Fruit fly (Drosophila melanogaster) whole organism, embryonic: ENCODE results near the gene Rtca.
A peak's percentile ranks its signal among the peaks of the same experiment; 100 is the strongest.

Experiments
- Atf-2 ChIP-seq: fragments of 200-800 bp; sonication (Bioruptor generic); optimal IDR thresholded peaks from 2 replicates; lab custom pipeline; 2016; ENCODE audit warnings: missing biosample characterization, missing genetic modification characterization
- BEAF-32 ChIP-seq: fragments of 200-800 bp; sonication (Bioruptor generic); optimal IDR thresholded peaks from 3 replicates; lab custom pipeline; 2017; ENCODE audit warnings: missing biosample characterization, missing genetic modification characterization, mild to moderate bottlenecking, moderate library complexity, missing genetic modification reagents
- CG10147 ChIP-seq: fragments of 200-800 bp; sonication (Bioruptor generic); optimal IDR thresholded peaks from 2 replicates; lab custom pipeline; 2019; ENCODE audit warnings: missing biosample characterization, mild to moderate bottlenecking, missing genetic modification characterization, moderate library complexity
- CG10274 ChIP-seq: fragments of 200-800 bp; sonication (Bioruptor generic); optimal IDR thresholded peaks from 3 replicates; lab custom pipeline; 2017; ENCODE audit warnings: missing biosample characterization, mild to moderate bottlenecking, missing genetic modification characterization
- CG10654 ChIP-seq: fragments of 200-800 bp; sonication (Bioruptor generic); optimal IDR thresholded peaks from 2 replicates; lab custom pipeline; 2016; ENCODE audit warnings: missing biosample characterization, missing genetic modification characterization
- CG12391 ChIP-seq: fragments of 200-800 bp; sonication (Bioruptor generic); optimal IDR thresholded peaks from 3 replicates; lab custom pipeline; 2018; ENCODE audit warnings: missing biosample characterization, mild to moderate bottlenecking, missing genetic modification characterization, moderate library complexity
- CG13775 ChIP-seq: fragments of 200-800 bp; sonication (Bioruptor generic); optimal IDR thresholded peaks from 3 replicates; lab custom pipeline; 2017; ENCODE audit warnings: missing biosample characterization, mild to moderate bottlenecking, missing genetic modification characterization
- CG1602 ChIP-seq: fragments of 200-800 bp; sonication (Bioruptor generic); optimal IDR thresholded peaks from 3 replicates; lab custom pipeline; 2016; ENCODE audit warnings: missing biosample characterization, missing genetic modification characterization
- CG17361 ChIP-seq: fragments of 200-800 bp; sonication (Bioruptor generic); IDR thresholded peaks from 3 replicates; pipeline ENCODE4 v1.3.6; 2022; ENCODE audit warnings: missing biosample characterization, missing genetic modification characterization
- CG17802 ChIP-seq: fragments of 200-800 bp; sonication (Bioruptor generic); optimal IDR thresholded peaks from 2 replicates; lab custom pipeline; 2018; ENCODE audit warnings: missing biosample characterization, mild to moderate bottlenecking, missing genetic modification characterization, moderate library complexity
- CG2678 ChIP-seq: fragments of 200-800 bp; sonication (Bioruptor generic); optimal IDR thresholded peaks from 3 replicates; lab custom pipeline; 2019; ENCODE audit warnings: missing biosample characterization, mild to moderate bottlenecking, missing genetic modification characterization, moderate library complexity
- CG30431 ChIP-seq: fragments of 200-800 bp; sonication (Bioruptor generic); optimal IDR thresholded peaks from 2 replicates; lab custom pipeline; 2017; ENCODE audit warnings: missing biosample characterization, missing genetic modification characterization
- CG3065 ChIP-seq: fragments of 200-800 bp; sonication (Bioruptor generic); optimal IDR thresholded peaks from 2 replicates; lab custom pipeline; 2016; ENCODE audit warnings: missing biosample characterization, missing genetic modification characterization
- CG33557 ChIP-seq: fragments of 200-800 bp; sonication (Bioruptor generic); optimal IDR thresholded peaks from 2 replicates; lab custom pipeline; 2019; ENCODE audit warnings: missing biosample characterization, mild to moderate bottlenecking, missing genetic modification characterization, moderate library complexity
- CG6175 ChIP-seq: fragments of 200-800 bp; sonication (Bioruptor generic); IDR thresholded peaks from 3 replicates; pipeline ENCODE4 v1.3.6; 2022; ENCODE audit warnings: missing biosample characterization, missing genetic modification characterization
- CG6854 ChIP-seq: fragments of 200-800 bp; sonication (Bioruptor generic); optimal IDR thresholded peaks from 3 replicates; lab custom pipeline; 2017; ENCODE audit warnings: missing biosample characterization, mild to moderate bottlenecking, missing genetic modification characterization
- CG7556 ChIP-seq: fragments of 200-800 bp; sonication (Bioruptor generic); optimal IDR thresholded peaks from 2 replicates; lab custom pipeline; 2017; ENCODE audit warnings: missing biosample characterization, mild to moderate bottlenecking, missing genetic modification characterization
- Dfd ChIP-seq, 2 experiments: fragments of >200 bp; optimal IDR thresholded peaks; 2 replicates each; lab custom pipeline; 2017; ENCODE audit warnings: missing biosample characterization in 2 of 2, missing genetic modification characterization in 2 of 2
- Dip3 ChIP-seq: fragments of 200-800 bp; sonication (Bioruptor generic); optimal IDR thresholded peaks from 3 replicates; lab custom pipeline; 2016; ENCODE audit warnings: missing biosample characterization, missing genetic modification characterization
- Ets97D ChIP-seq: fragments of 200-800 bp; sonication (Bioruptor generic); optimal IDR thresholded peaks from 3 replicates; lab custom pipeline; 2016; ENCODE audit warnings: missing biosample characterization, missing genetic modification characterization
- HLH4C ChIP-seq: fragments of 200-800 bp; sonication (Bioruptor generic); IDR thresholded peaks from 3 replicates; pipeline ENCODE4 v1.3.6; 2022; ENCODE audit warnings: missing biosample characterization, missing genetic modification characterization; ENCODE audit not compliant: partially characterized antibody
- Hr39 ChIP-seq: fragments of >200 bp; optimal IDR thresholded peaks from 2 replicates; lab custom pipeline; 2017
- Hr51 ChIP-seq, 2 experiments: fragments of 200-800 bp; sonication (Bioruptor generic); optimal IDR thresholded peaks; 2 replicates in 1 of 2; 3 replicates in 1 of 2; lab custom pipeline; 2016 to 2018; ENCODE audit warnings: missing biosample characterization in 2 of 2, missing genetic modification characterization in 2 of 2, mild to moderate bottlenecking in 1 of 2, moderate library complexity in 1 of 2
- Hr78 ChIP-seq, 2 experiments: fragments of 200-800 bp in 1 of 2; fragments of >200 bp in 1 of 2; sonication (Bioruptor generic) in 1 of 2; optimal IDR thresholded peaks; 2 replicates each; lab custom pipeline; 2017 to 2019; ENCODE audit warnings: missing biosample characterization in 2 of 2, missing genetic modification characterization in 2 of 2, mild to moderate bottlenecking in 1 of 2, moderate library complexity in 1 of 2
- Poxn ChIP-seq: fragments of 200-800 bp; sonication (Bioruptor generic); IDR thresholded peaks from 2 replicates; pipeline ENCODE4 v1.3.6; 2022; ENCODE audit warnings: missing biosample characterization, missing genetic modification characterization
- Side ChIP-seq: fragments of 200-800 bp; sonication (Bioruptor generic); optimal IDR thresholded peaks from 2 replicates; lab custom pipeline; 2016; ENCODE audit warnings: missing biosample characterization, missing genetic modification characterization
- Tbp ChIP-seq: fragments of >200 bp; optimal IDR thresholded peaks from 2 replicates; lab custom pipeline; 2018; ENCODE audit warnings: missing biosample characterization, missing genetic modification characterization
- abd-A ChIP-seq: fragments of 200-800 bp; sonication (Bioruptor generic); optimal IDR thresholded peaks from 3 replicates; lab custom pipeline; 2019; ENCODE audit warnings: missing biosample characterization, mild to moderate bottlenecking, missing genetic modification characterization, moderate library complexity
- ato ChIP-seq: fragments of 200-800 bp; sonication (Bioruptor generic); IDR thresholded peaks from 2 replicates; pipeline ENCODE4 v1.3.6; 2022; ENCODE audit warnings: missing biosample characterization, missing genetic modification characterization; ENCODE audit not compliant: partially characterized antibody
- br ChIP-seq: fragments of >200 bp; optimal IDR thresholded peaks from 2 replicates; lab custom pipeline; 2017
- cas ChIP-seq: fragments of 200-800 bp; sonication (Bioruptor generic); IDR thresholded peaks from 2 replicates; pipeline ENCODE4 v1.3.6; 2022; ENCODE audit warnings: missing biosample characterization, missing genetic modification characterization
- caup ChIP-seq: fragments of 200-800 bp; sonication (Bioruptor generic); optimal IDR thresholded peaks from 3 replicates; lab custom pipeline; 2017; ENCODE audit warnings: missing biosample characterization, mild to moderate bottlenecking, missing genetic modification characterization, moderate library complexity; ENCODE audit not compliant: severe bottlenecking
- chm ChIP-seq: fragments of 200-800 bp; sonication (Bioruptor generic); IDR thresholded peaks from 2 replicates; pipeline ENCODE4 v1.3.6; 2022; ENCODE audit warnings: missing biosample characterization, missing genetic modification characterization
- chn ChIP-seq: fragments of 200-800 bp; sonication (Bioruptor generic); optimal IDR thresholded peaks from 2 replicates; lab custom pipeline; 2016; ENCODE audit warnings: missing biosample characterization, missing genetic modification characterization
- exex ChIP-seq: fragments of 200-800 bp; sonication (Bioruptor generic); optimal IDR thresholded peaks from 4 replicates; lab custom pipeline; 2018; ENCODE audit warnings: missing biosample characterization, mild to moderate bottlenecking, missing genetic modification characterization, moderate library complexity
- gfzf ChIP-seq: fragments of 200-800 bp; sonication (Bioruptor generic); optimal IDR thresholded peaks from 2 replicates; lab custom pipeline; 2016; ENCODE audit warnings: missing biosample characterization, mild to moderate bottlenecking, missing genetic modification characterization, moderate library complexity
- hkb ChIP-seq, 2 experiments: fragments of 200-800 bp in 1 of 2; fragments of >200 bp in 1 of 2; sonication (Bioruptor generic) in 1 of 2; IDR thresholded peaks in 1 of 2; optimal IDR thresholded peaks in 1 of 2; 2 replicates each; pipeline versions ENCODE4 v1.3.6 to Lab custom; 2017 to 2022; ENCODE audit warnings: missing biosample characterization in 1 of 2, missing genetic modification characterization in 1 of 2
- inv ChIP-seq: fragments of 200-800 bp; sonication (Bioruptor generic); IDR thresholded peaks from 2 replicates; pipeline ENCODE4 v1.3.6; 2022; ENCODE audit warnings: missing biosample characterization, missing genetic modification characterization; ENCODE audit not compliant: partially characterized antibody
- lbe ChIP-seq: fragments of 200-800 bp; sonication (Bioruptor generic); optimal IDR thresholded peaks from 2 replicates; lab custom pipeline; 2016; ENCODE audit warnings: missing biosample characterization, mild to moderate bottlenecking, missing genetic modification characterization
- lilli ChIP-seq: fragments of 200-800 bp; sonication (Bioruptor generic); optimal IDR thresholded peaks from 3 replicates; lab custom pipeline; 2016; ENCODE audit warnings: missing biosample characterization, missing genetic modification characterization
- luna ChIP-seq: fragments of 200-800 bp; sonication (Bioruptor generic); optimal IDR thresholded peaks from 2 replicates; lab custom pipeline; 2016; ENCODE audit warnings: missing biosample characterization, missing genetic modification characterization
- nmo ChIP-seq: fragments of 200-800 bp; sonication (Bioruptor generic); optimal IDR thresholded peaks from 2 replicates; lab custom pipeline; 2018; ENCODE audit warnings: missing biosample characterization, mild to moderate bottlenecking, missing genetic modification characterization, moderate library complexity
- pros ChIP-seq: fragments of 200-800 bp; sonication (Bioruptor generic); optimal IDR thresholded peaks from 3 replicates; lab custom pipeline; 2019; ENCODE audit warnings: missing biosample characterization, mild to moderate bottlenecking, missing genetic modification characterization, moderate library complexity
- repo ChIP-seq: fragments of 200-800 bp; sonication (Bioruptor generic); optimal IDR thresholded peaks from 2 replicates; lab custom pipeline; 2016; ENCODE audit warnings: missing biosample characterization, missing genetic modification characterization
- shn ChIP-seq: fragments of 200-800 bp; sonication (Bioruptor generic); optimal IDR thresholded peaks from 3 replicates; lab custom pipeline; 2016; ENCODE audit warnings: missing biosample characterization, missing genetic modification characterization
- stc ChIP-seq: fragments of 200-800 bp; sonication (Bioruptor generic); IDR thresholded peaks from 2 replicates; pipeline ENCODE4 v1.3.6; 2022; ENCODE audit warnings: missing biosample characterization, missing genetic modification characterization
- stwl ChIP-seq: fragments of 200-800 bp; sonication (Bioruptor generic); optimal IDR thresholded peaks from 3 replicates; lab custom pipeline; 2018; ENCODE audit warnings: missing biosample characterization, mild to moderate bottlenecking, missing genetic modification characterization, moderate library complexity
- tin ChIP-seq: fragments of 200-800 bp; sonication (Bioruptor generic); optimal IDR thresholded peaks from 3 replicates; lab custom pipeline; 2016; ENCODE audit warnings: missing biosample characterization, missing genetic modification characterization
- yki ChIP-seq: fragments of >200 bp; optimal IDR thresholded peaks from 3 replicates; lab custom pipeline; 2018
- zen2 ChIP-seq: fragments of 200-800 bp; sonication (Bioruptor generic); IDR thresholded peaks from 3 replicates; pipeline ENCODE4 v1.3.6; 2022; ENCODE audit warnings: missing biosample characterization, missing genetic modification characterization; ENCODE audit not compliant: partially characterized antibody

Gene Rtca

dm6 chrX:2083678-2084162 lies 11.5 kb downstream of the Rtca start (continued):
- TF ChIP-seq CG2678 (peak; percentile 74), zen2 (peak; percentile 54; the same call in 1 of the 3 replicates), tin (GFP tag; lab: Kevin White, UChicago) (peak; percentile 82), Atf-2 (peak; percentile 79), repo (GFP tag; lab: Kevin White, UChicago) (peak; percentile 69), caup (GFP tag; lab: Kevin White, UChicago) (peak; percentile 65), hkb (optimal IDR thresholded peaks at IDR 0.05; lab: Kevin White, UChicago) (no peak), hkb (GFP tag; IDR thresholded peaks at IDR 0.05; lab: Robert Waterston, UW) (peak; percentile 91), Hr39 (lab: Kevin White, UChicago) (no peak), Hr51 (GFP tag; optimal IDR thresholded peaks at IDR 0.05; lab: Kevin White, UChicago) (peak; percentile 80 to 86), CG1602 (GFP tag; lab: Kevin White, UChicago) (peak; percentile 77), CG17361 (GFP tag; lab: Robert Waterston, UW) (peak; percentile 63), abd-A (tag; lab: Kevin White, UChicago) (no peak), Dfd (GFP tag; optimal IDR thresholded peaks at IDR 0.05; lab: Kevin White, UChicago) (no peak), ato (GFP tag; lab: Robert Waterston, UW) (no peak), CG10147 (GFP tag; lab: Kevin White, UChicago) (peak; percentile 59), stc (GFP tag; lab: Robert Waterston, UW) (peak; percentile 88), CG10274 (peak; percentile 74), luna (GFP tag; lab: Kevin White, UChicago) (no peak), chm (peak; percentile 82), Dip3 (peak; percentile 60), HLH4C (GFP tag; lab: Robert Waterston, UW) (no peak; the same call in 2 of the 3 replicates), CG6175 (GFP tag; lab: Robert Waterston, UW) (0 out of 3 replicates have a peak, but pooled peaks have one; percentile 37), shn (GFP tag; lab: Kevin White, UChicago) (peak; percentile 81), CG13775 (GFP tag; lab: Kevin White, UChicago) (peak; percentile 60), nmo (peak; percentile 77), CG30431 (GFP tag; lab: Kevin White, UChicago) (peak; percentile 77), pros (GFP tag; lab: Kevin White, UChicago) (peak; percentile 41), CG7556 (GFP tag; lab: Kevin White, UChicago) (peak; percentile 72), lilli (peak; percentile 81), Tbp (GFP tag; lab: Kevin White, UChicago) (no peak), Poxn (GFP tag; lab: Robert Waterston, UW) (peak; percentile 38; the same call in 1 of the 2 replicates), gfzf (GFP tag; lab: Kevin White, UChicago) (no peak), stwl (no peak), CG6854 (GFP tag; lab: Kevin White, UChicago) (peak; percentile 28), inv (no peak), CG33557 (GFP tag; lab: Kevin White, UChicago) (peak; percentile 63), CG3065 (peak; percentile 62), CG10654 (peak; percentile 63), CG12391 (peak; percentile 85), Side (GFP tag; lab: Kevin White, UChicago) (peak; percentile 82), chn (GFP tag; lab: Kevin White, UChicago) (peak; percentile 89), Hr78 (GFP tag; optimal IDR thresholded peaks at IDR 0.05; lab: Kevin White, UChicago) (peak in 1 of 2 experiments; percentile 98), cas (GFP tag; lab: Robert Waterston, UW) (0 out of 2 replicates have a peak, but pooled peaks have one; percentile 48), CG17802 (peak; percentile 43), lbe (GFP tag; lab: Kevin White, UChicago) (peak; percentile 85), exex (tag; lab: Kevin White, UChicago) (no peak), Ets97D (GFP tag; lab: Kevin White, UChicago) (peak; percentile 63), yki (lab: Kevin White, UChicago) (peak; percentile 92), br (lab: Kevin White, UChicago) (no peak), BEAF-32 (GFP tag; lab: Kevin White, UChicago) (no peak)
